Fruit fly (Drosophila melanogaster) whole organism, embryonic: ENCODE measurements around the gene GstD5.
A peak's percentile ranks its signal among the peaks of the same experiment; 100 is the strongest.

Source experiments
- Antp ChIP-seq: fragments of 200-800 bp; sonication (Bioruptor generic); optimal IDR thresholded peaks from 3 replicates; lab custom pipeline; 2016; ENCODE audit warnings: missing biosample characterization, missing genetic modification characterization
- B-H1 ChIP-seq: fragments of 200-800 bp; sonication (Bioruptor generic); IDR thresholded peaks from 3 replicates; pipeline ENCODE4 v1.3.6; 2022; ENCODE audit warnings: missing biosample characterization, missing genetic modification characterization
- B-H2 ChIP-seq: fragments of 200-800 bp; sonication (Bioruptor generic); optimal IDR thresholded peaks from 2 replicates; lab custom pipeline; 2018; ENCODE audit warnings: missing biosample characterization, mild to moderate bottlenecking, missing genetic modification characterization
- Blimp-1 ChIP-seq: fragments of 200-800 bp; sonication (Bioruptor generic); optimal IDR thresholded peaks from 3 replicates; lab custom pipeline; 2018; ENCODE audit warnings: missing biosample characterization, missing genetic modification characterization, mild to moderate bottlenecking, moderate library complexity, missing genetic modification reagents
- CG11398 ChIP-seq: fragments of 200-800 bp; sonication (Bioruptor generic); optimal IDR thresholded peaks from 2 replicates; lab custom pipeline; 2016; ENCODE audit warnings: missing biosample characterization, missing genetic modification characterization
- CG13287 ChIP-seq: fragments of 200-800 bp; sonication (Bioruptor generic); IDR thresholded peaks from 2 replicates; pipeline ENCODE4 v1.3.6; 2022; ENCODE audit warnings: missing biosample characterization, missing genetic modification characterization; ENCODE audit not compliant: partially characterized antibody
- CG14860 ChIP-seq: fragments of 200-800 bp; sonication (Bioruptor generic); IDR thresholded peaks from 3 replicates; pipeline ENCODE4 v1.3.6; 2022; ENCODE audit warnings: missing biosample characterization, missing genetic modification characterization; ENCODE audit not compliant: partially characterized antibody
- CG15073 ChIP-seq: fragments of 200-800 bp; sonication (Bioruptor generic); optimal IDR thresholded peaks from 2 replicates; lab custom pipeline; 2016; ENCODE audit warnings: missing biosample characterization, missing genetic modification characterization
- CG16813 ChIP-seq: fragments of 200-800 bp; sonication (Bioruptor generic); IDR thresholded peaks from 3 replicates; pipeline ENCODE4 v1.3.6; 2022; ENCODE audit warnings: missing biosample characterization, missing genetic modification characterization; ENCODE audit not compliant: partially characterized antibody
- CG17385 ChIP-seq: fragments of 200-800 bp; sonication (Bioruptor generic); optimal IDR thresholded peaks from 3 replicates; lab custom pipeline; 2018; ENCODE audit warnings: missing biosample characterization, mild to moderate bottlenecking, missing genetic modification characterization
- CG1792 ChIP-seq: fragments of 200-800 bp; sonication (Bioruptor generic); optimal IDR thresholded peaks from 2 replicates; lab custom pipeline; 2016; ENCODE audit warnings: missing biosample characterization, missing genetic modification characterization
- CG3163 ChIP-seq: fragments of 200-800 bp; sonication (Bioruptor generic); optimal IDR thresholded peaks from 3 replicates; lab custom pipeline; 2016; ENCODE audit warnings: missing biosample characterization, missing genetic modification characterization
- CG42726 ChIP-seq: fragments of 200-800 bp; sonication (Bioruptor generic); IDR thresholded peaks from 2 replicates; pipeline ENCODE4 v1.3.6; 2022; ENCODE audit warnings: missing biosample characterization, missing genetic modification characterization; ENCODE audit not compliant: partially characterized antibody
- CG4707 ChIP-seq: fragments of 200-800 bp; sonication (Bioruptor generic); optimal IDR thresholded peaks from 2 replicates; lab custom pipeline; 2018; ENCODE audit warnings: missing biosample characterization, mild to moderate bottlenecking, missing genetic modification characterization, moderate library complexity
- CG5953 ChIP-seq: fragments of 200-800 bp; sonication (Bioruptor generic); IDR thresholded peaks from 2 replicates; pipeline ENCODE4 v1.3.6; 2022; ENCODE audit warnings: missing biosample characterization, missing genetic modification characterization
- CG6765 ChIP-seq: fragments of 200-800 bp; sonication (Bioruptor generic); optimal IDR thresholded peaks from 3 replicates; lab custom pipeline; 2017; ENCODE audit warnings: missing biosample characterization, mild to moderate bottlenecking, missing genetic modification characterization
- CG7556 ChIP-seq: fragments of 200-800 bp; sonication (Bioruptor generic); optimal IDR thresholded peaks from 2 replicates; lab custom pipeline; 2017; ENCODE audit warnings: missing biosample characterization, mild to moderate bottlenecking, missing genetic modification characterization
- CG8359 ChIP-seq: fragments of 200-800 bp; sonication (Bioruptor generic); optimal IDR thresholded peaks from 2 replicates; lab custom pipeline; 2017; ENCODE audit warnings: missing biosample characterization, mild to moderate bottlenecking, missing genetic modification characterization, borderline replicate concordance
- CG8765 ChIP-seq: fragments of 200-800 bp; sonication (Bioruptor generic); IDR thresholded peaks from 2 replicates; pipeline ENCODE4 v1.3.6; 2022; ENCODE audit warnings: missing biosample characterization, missing genetic modification characterization
- CG9876 ChIP-seq: fragments of 200-800 bp; sonication (Bioruptor generic); optimal IDR thresholded peaks from 2 replicates; lab custom pipeline; 2016; ENCODE audit warnings: missing biosample characterization, missing genetic modification characterization
- Drgx ChIP-seq: fragments of 200-800 bp; sonication (Bioruptor generic); IDR thresholded peaks from 2 replicates; pipeline ENCODE4 v1.3.6; 2022; ENCODE audit warnings: missing biosample characterization, missing genetic modification characterization
- Fer3 ChIP-seq: fragments of 200-800 bp; sonication (Bioruptor generic); optimal IDR thresholded peaks from 2 replicates; lab custom pipeline; 2018; ENCODE audit warnings: missing biosample characterization, mild to moderate bottlenecking, missing genetic modification characterization, moderate library complexity
- Gsc ChIP-seq: fragments of 200-800 bp; sonication (Bioruptor generic); IDR thresholded peaks from 2 replicates; pipeline ENCODE4 v1.3.6; 2022; ENCODE audit warnings: missing biosample characterization, missing genetic modification characterization
- Gug ChIP-seq: fragments of 200-800 bp; sonication (Bioruptor generic); IDR thresholded peaks from 4 replicates; pipeline ENCODE4 v1.3.6; 2022; ENCODE audit warnings: missing biosample characterization, missing genetic modification characterization
- HLH54F ChIP-seq: fragments of 200-800 bp; sonication (Bioruptor generic); optimal IDR thresholded peaks from 3 replicates; lab custom pipeline; 2016; ENCODE audit warnings: missing biosample characterization, missing genetic modification characterization
- Hmx ChIP-seq: fragments of 200-800 bp; sonication (Bioruptor generic); optimal IDR thresholded peaks from 2 replicates; lab custom pipeline; 2016; ENCODE audit warnings: missing biosample characterization, missing genetic modification characterization
- Hr51 ChIP-seq, 2 experiments: fragments of 200-800 bp; sonication (Bioruptor generic); optimal IDR thresholded peaks; 2 replicates in 1 of 2; 3 replicates in 1 of 2; lab custom pipeline; 2016 to 2018; ENCODE audit warnings: missing biosample characterization in 2 of 2, missing genetic modification characterization in 2 of 2, mild to moderate bottlenecking in 1 of 2, moderate library complexity in 1 of 2
- Jarid2 ChIP-seq: fragments of 200-800 bp; sonication (Bioruptor generic); optimal IDR thresholded peaks from 3 replicates; lab custom pipeline; 2017; ENCODE audit warnings: mild to moderate bottlenecking, missing biosample characterization, missing genetic modification reagents, missing genetic modification characterization
- NfI ChIP-seq: fragments of 200-800 bp; sonication (Bioruptor generic); optimal IDR thresholded peaks from 3 replicates; lab custom pipeline; 2018; ENCODE audit warnings: missing biosample characterization, mild to moderate bottlenecking, missing genetic modification characterization, moderate library complexity
- aop ChIP-seq: fragments of 200-800 bp; sonication (Bioruptor generic); IDR thresholded peaks from 2 replicates; pipeline ENCODE4 v1.3.6; 2022; ENCODE audit warnings: missing biosample characterization, missing genetic modification characterization
- ato ChIP-seq: fragments of 200-800 bp; sonication (Bioruptor generic); IDR thresholded peaks from 2 replicates; pipeline ENCODE4 v1.3.6; 2022; ENCODE audit warnings: missing biosample characterization, missing genetic modification characterization; ENCODE audit not compliant: partially characterized antibody
- chif ChIP-seq, 2 experiments: fragments of 200-800 bp; sonication (Bioruptor generic); optimal IDR thresholded peaks; 3 replicates each; lab custom pipeline; 2016; ENCODE audit warnings: missing biosample characterization in 2 of 2, missing genetic modification characterization in 2 of 2
- ci ChIP-seq: fragments of 200-800 bp; sonication (Bioruptor generic); IDR thresholded peaks from 3 replicates; pipeline ENCODE4 v1.3.6; 2022; ENCODE audit warnings: missing biosample characterization, missing genetic modification characterization
- croc ChIP-seq: fragments of 200-800 bp; sonication (Bioruptor generic); conservative IDR thresholded peaks from 3 replicates; pipeline ENCODE4 v1.3.6; 2022; ENCODE audit warnings: missing biosample characterization, missing genetic modification characterization
- danr ChIP-seq: fragments of 200-800 bp; sonication (Bioruptor generic); IDR thresholded peaks from 2 replicates; pipeline ENCODE4 v1.3.6; 2022; ENCODE audit warnings: missing biosample characterization, missing genetic modification characterization
- disco-r ChIP-seq: fragments of 200-800 bp; sonication (Bioruptor generic); optimal IDR thresholded peaks from 2 replicates; lab custom pipeline; 2016; ENCODE audit warnings: missing biosample characterization, missing genetic modification characterization
- esg ChIP-seq: fragments of 200-800 bp; sonication (Bioruptor generic); conservative IDR thresholded peaks from 2 replicates; pipeline ENCODE4 v1.3.6; 2022; ENCODE audit warnings: missing biosample characterization, missing genetic modification characterization
- fru ChIP-seq: fragments of >200 bp; optimal IDR thresholded peaks from 2 replicates; lab custom pipeline; 2017
- ham ChIP-seq: fragments of 200-800 bp; sonication (Bioruptor generic); IDR thresholded peaks from 2 replicates; pipeline ENCODE4 v1.3.6; 2022; ENCODE audit warnings: missing biosample characterization, missing genetic modification characterization
- jigr1 ChIP-seq: fragments of 200-800 bp; sonication (Bioruptor generic); IDR thresholded peaks from 3 replicates; pipeline ENCODE4 v1.3.6; 2022; ENCODE audit warnings: missing biosample characterization, missing genetic modification characterization
- kni ChIP-seq: fragments of 200-800 bp; sonication (Bioruptor generic); optimal IDR thresholded peaks from 3 replicates; lab custom pipeline; 2017; ENCODE audit warnings: mild to moderate bottlenecking, missing biosample characterization, missing genetic modification reagents, missing genetic modification characterization
- lilli ChIP-seq: fragments of 200-800 bp; sonication (Bioruptor generic); optimal IDR thresholded peaks from 3 replicates; lab custom pipeline; 2016; ENCODE audit warnings: missing biosample characterization, missing genetic modification characterization
- mam ChIP-seq: fragments of 200-800 bp; sonication (Bioruptor generic); optimal IDR thresholded peaks from 3 replicates; lab custom pipeline; 2016; ENCODE audit warnings: missing biosample characterization, missing genetic modification characterization
- nmo ChIP-seq: fragments of 200-800 bp; sonication (Bioruptor generic); optimal IDR thresholded peaks from 2 replicates; lab custom pipeline; 2018; ENCODE audit warnings: missing biosample characterization, mild to moderate bottlenecking, missing genetic modification characterization, moderate library complexity
- odd ChIP-seq: fragments of 200-800 bp; sonication (Bioruptor generic); optimal IDR thresholded peaks from 2 replicates; lab custom pipeline; 2017; ENCODE audit warnings: missing biosample characterization, mild to moderate bottlenecking, missing genetic modification characterization
- pfk ChIP-seq: fragments of 200-800 bp; sonication (Bioruptor generic); optimal IDR thresholded peaks from 2 replicates; lab custom pipeline; 2018; ENCODE audit warnings: missing biosample characterization, mild to moderate bottlenecking, missing genetic modification characterization, moderate library complexity
- pros ChIP-seq: fragments of 200-800 bp; sonication (Bioruptor generic); optimal IDR thresholded peaks from 3 replicates; lab custom pipeline; 2019; ENCODE audit warnings: missing biosample characterization, mild to moderate bottlenecking, missing genetic modification characterization, moderate library complexity
- rib ChIP-seq: fragments of 200-800 bp; sonication (Bioruptor generic); IDR thresholded peaks from 2 replicates; pipeline ENCODE4 v1.3.6; 2022; ENCODE audit warnings: missing biosample characterization, missing genetic modification characterization
- sc ChIP-seq, 3 experiments: fragments of >200 bp in 2 of 3; fragments of 200-800 bp in 1 of 3; sonication (Bioruptor generic) in 1 of 3; optimal IDR thresholded peaks; 2 replicates in 2 of 3; 3 replicates in 1 of 3; lab custom pipeline; 2017; ENCODE audit warnings: mild to moderate bottlenecking in 1 of 3, missing biosample characterization in 1 of 3, missing genetic modification characterization in 1 of 3, missing genetic modification reagents in 1 of 3
- slp2 ChIP-seq: fragments of 200-800 bp; sonication (Bioruptor generic); optimal IDR thresholded peaks from 2 replicates; lab custom pipeline; 2016; ENCODE audit warnings: missing biosample characterization, missing genetic modification characterization
- unpg ChIP-seq: fragments of 200-800 bp; sonication (Bioruptor generic); optimal IDR thresholded peaks from 3 replicates; lab custom pipeline; 2018; ENCODE audit warnings: missing biosample characterization, mild to moderate bottlenecking, missing genetic modification characterization, moderate library complexity

Gene GstD5

DNA sequence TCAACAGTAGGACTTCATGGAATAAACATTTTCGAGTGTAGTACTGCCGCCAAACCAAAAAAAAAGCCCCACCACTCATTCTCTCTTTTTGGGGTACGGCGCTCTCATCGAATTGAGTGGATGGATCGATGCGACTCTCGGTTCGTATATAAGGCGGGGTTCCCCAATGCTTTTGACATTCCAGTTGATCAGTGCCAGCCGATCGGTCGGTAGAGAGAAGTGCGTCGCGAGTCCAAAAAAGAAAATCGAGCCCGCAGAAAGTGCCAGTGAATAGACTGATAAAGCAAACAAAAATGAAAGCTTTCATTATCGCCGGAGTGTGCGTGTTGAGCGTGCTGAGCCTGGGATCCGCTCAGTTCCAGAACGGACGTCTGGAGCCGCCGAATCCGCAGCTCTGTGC lies 15.7 kb upstream of the GstD5 start, which contains the start of gene CG4115 (continued):
- TF ChIP-seq Blimp-1 (GFP tag; lab: Kevin White, UChicago) (peak; percentile 93), odd (GFP tag; lab: Kevin White, UChicago) (no peak), CG5953 (GFP tag; lab: Robert Waterston, UW) (no peak), Hmx (no peak), CG42726 (GFP tag; lab: Robert Waterston, UW) (no peak), pfk (GFP tag; lab: Kevin White, UChicago) (no peak), mam (GFP tag; lab: Kevin White, UChicago) (no peak), CG3163 (GFP tag; lab: Kevin White, UChicago) (no peak), rib (GFP tag; lab: Robert Waterston, UW) (0 out of 2 replicates have a peak, but pooled peaks have one; percentile 21), lilli (GFP tag; lab: Kevin White, UChicago) (no peak), ci (0 out of 3 replicates have a peak, but pooled peaks have one; percentile 49), esg (GFP tag; lab: Robert Waterston, UW) (no peak), aop (GFP tag; lab: Robert Waterston, UW) (no peak), Gsc (GFP tag; lab: Robert Waterston, UW) (no peak), croc (GFP tag; lab: Robert Waterston, UW) (no peak), CG17385 (GFP tag; lab: Kevin White, UChicago) (no peak), CG11398 (GFP tag; lab: Kevin White, UChicago) (no peak), Fer3 (tag; lab: Kevin White, UChicago) (no peak), CG4707 (no peak), unpg (GFP tag; lab: Kevin White, UChicago) (no peak), CG8359 (GFP tag; lab: Kevin White, UChicago) (no peak), CG9876 (no peak), Antp (GFP tag; lab: Kevin White, UChicago) (no peak), Drgx (GFP tag; lab: Robert Waterston, UW) (no peak), nmo (GFP tag; lab: Kevin White, UChicago) (no peak), CG13287 (GFP tag; lab: Robert Waterston, UW) (peak; percentile 24; the same call in 1 of the 2 replicates), Gug (no peak), Hr51 (GFP tag; optimal IDR thresholded peaks at IDR 0.05; lab: Kevin White, UChicago) (no peak), CG16813 (GFP tag; lab: Robert Waterston, UW) (no peak), Jarid2 (GFP tag; lab: Kevin White, UChicago) (peak; percentile 40), disco-r (GFP tag; lab: Kevin White, UChicago) (no peak), fru (lab: Kevin White, UChicago) (no peak), CG8765 (GFP tag; lab: Robert Waterston, UW) (no peak), jigr1 (GFP tag; lab: Robert Waterston, UW) (no peak), NfI (no peak), HLH54F (no peak), ato (GFP tag; lab: Robert Waterston, UW) (no peak), kni (GFP tag; lab: Kevin White, UChicago) (peak; percentile 23), B-H2 (GFP tag; lab: Kevin White, UChicago) (no peak), CG15073 (no peak), CG6765 (GFP tag; lab: Kevin White, UChicago) (no peak), CG14860 (GFP tag; lab: Robert Waterston, UW) (no peak), ham (GFP tag; lab: Robert Waterston, UW) (peak; percentile 29; the same call in 1 of the 2 replicates), danr (no peak), pros (no peak), CG1792 (GFP tag; lab: Kevin White, UChicago) (no peak), chif (GFP tag; optimal IDR thresholded peaks at IDR 0.05; lab: Kevin White, UChicago) (no peak), slp2 (no peak), CG7556 (GFP tag; lab: Kevin White, UChicago) (no peak), B-H1 (GFP tag; lab: Robert Waterston, UW) (no peak), sc (optimal IDR thresholded peaks at IDR 0.05; lab: Kevin White, UChicago) (no peak), sc (GFP tag; optimal IDR thresholded peaks at IDR 0.05; lab: Kevin White, UChicago) (no peak)
